Worm (Caenorhabditis elegans) whole organism, L4/young adult: ENCODE measurements around the gene K06B9.6.
A peak's percentile ranks its signal among the peaks of the same experiment; 100 is the strongest.
"Not testable (repeated sequence)": the region's sequence is repeated elsewhere in the genome, so short reads cannot be mapped to it uniquely, and the experiment has no call there.

Source experiments
- W03F9.2 ChIP-seq: fragments of 150-350 bp; optimal IDR thresholded peaks from 2 replicates; lab custom pipeline; 2014; ENCODE audit warnings: missing biosample characterization, missing genetic modification characterization
- dao-5 ChIP-seq: sonication (generic microtip); optimal IDR thresholded peaks from 2 replicates; lab custom pipeline; 2016; ENCODE audit warnings: missing genotype, missing genetic modification characterization, moderate library complexity, missing compliant biosample characterization
- him-1 ChIP-seq: sonication (generic microtip); optimal IDR thresholded peaks from 2 replicates; lab custom pipeline; 2016; ENCODE audit warnings: missing genotype, missing genetic modification reagents, missing genetic modification characterization, missing compliant biosample characterization

Gene K06B9.6

ce11 chrIV:4196729-4197128 lies at the start of gene K06B9.6:
Gene K06B9.6, minus strand, starts transcription at chrIV:4196829.
- TF ChIP-seq him-1 (tag; lab: Kevin White, UChicago); W03F9.2 (tag; lab: Kevin White, UChicago); dao-5: not testable (repeated sequence)

- TF ChIP-seq him-1 (tag; lab: Kevin White, UChicago) (no peak), dao-5 (no peak), W03F9.2 (tag; lab: Kevin White, UChicago) (no peak)
Measured at ce11 chrIV:4244510-4244909, 47.9 kb upstream of the K06B9.6 start, which contains the start of gene col-34. Gene col-34, minus strand, starts transcription at chrIV:4244610.

- TF ChIP-seq W03F9.2 (tag; lab: Kevin White, UChicago) (no peak), dao-5 (no peak), him-1 (tag; lab: Kevin White, UChicago) (no peak)
Measured at ce11 chrIV:4243830-4244406, 47.3 kb upstream of the K06B9.6 start.

ce11 chrIV:4236671-4237070 lies 40.0 kb upstream of the K06B9.6 start:
- TF ChIP-seq him-1 (tag; lab: Kevin White, UChicago) (no peak), dao-5 (no peak), W03F9.2 (tag; lab: Kevin White, UChicago) (no peak)

- no peak for TF ChIP-seq him-1 (tag; lab: Kevin White, UChicago)
- TF ChIP-seq W03F9.2 (tag; lab: Kevin White, UChicago): no peak
- TF ChIP-seq dao-5: no peak
Measured at ce11 chrIV:4236025-4236407, 39.4 kb upstream of the K06B9.6 start.

- TF ChIP-seq W03F9.2 (tag; lab: Kevin White, UChicago): no peak
- no peak for TF ChIP-seq him-1 (tag; lab: Kevin White, UChicago)
- no peak for TF ChIP-seq dao-5
Measured at ce11 chrIV:4235315-4236024, 38.8 kb upstream of the K06B9.6 start, which contains the start of the genes zipt-2.2 and dpy-13. Gene zipt-2.2, minus strand, starts transcription at chrIV:4235365. Gene dpy-13, plus strand, starts transcription at chrIV:4235614.

- TF ChIP-seq him-1 (tag; lab: Kevin White, UChicago): no peak
- TF ChIP-seq dao-5: no peak
- TF ChIP-seq W03F9.2 (tag; lab: Kevin White, UChicago): no peak
Measured at ce11 chrIV:4227917-4228316, 31.3 kb upstream of the K06B9.6 start, which contains the start of gene srbc-70. Gene srbc-70, minus strand, starts transcription at chrIV:4228017.

- no peak for TF ChIP-seq him-1 (tag; lab: Kevin White, UChicago)
- no peak for TF ChIP-seq dao-5
- TF ChIP-seq W03F9.2 (tag; lab: Kevin White, UChicago): no peak
Measured at ce11 chrIV:4225851-4226250, 29.2 kb upstream of the K06B9.6 start, which contains the start of gene srbc-71. Gene srbc-71, minus strand, starts transcription at chrIV:4225951.

- TF ChIP-seq W03F9.2 (tag; lab: Kevin White, UChicago): no peak
- TF ChIP-seq dao-5: no peak
- TF ChIP-seq him-1 (tag; lab: Kevin White, UChicago): no peak
Measured at ce11 chrIV:4219983-4220382, 23.4 kb upstream of the K06B9.6 start, which contains the start of gene F30B5.11. Gene F30B5.11, minus strand, starts transcription at chrIV:4220083.

- TF ChIP-seq him-1 (tag; lab: Kevin White, UChicago) (no peak), W03F9.2 (tag; lab: Kevin White, UChicago) (no peak), dao-5 (no peak)
Measured at ce11 chrIV:4218276-4218675, 21.6 kb upstream of the K06B9.6 start.

ce11 chrIV:4216099-4216894 lies 19.7 kb upstream of the K06B9.6 start:
- TF ChIP-seq dao-5 (no peak), W03F9.2 (tag; lab: Kevin White, UChicago) (no peak), him-1 (tag; lab: Kevin White, UChicago) (no peak)

- peak; percentile 20 for TF ChIP-seq him-1 (tag; lab: Kevin White, UChicago)
- no peak for TF ChIP-seq dao-5
Measured at ce11 chrIV:4215349-4215748, 18.7 kb upstream of the K06B9.6 start.

- TF ChIP-seq him-1 (tag; lab: Kevin White, UChicago): no peak
- TF ChIP-seq dao-5: no peak
- no peak for TF ChIP-seq W03F9.2 (tag; lab: Kevin White, UChicago)
Measured at ce11 chrIV:4212733-4213132, 16.1 kb upstream of the K06B9.6 start.
